Fruit fly (Drosophila melanogaster): ENCODE data around the gene CG8236.
A peak's percentile ranks its signal among the peaks of the same experiment; 100 is the strongest.

The CG8236 gene

dm6 chr3R:8744198-8744597, 25.0 kb upstream of the CG8236 start:
- no peak for TF ChIP-seq pan (optimal IDR thresholded peaks at IDR 0.05)
- no peak for TF ChIP-seq usp (GFP tag; optimal IDR thresholded peaks at IDR 0.05)
- no peak for TF ChIP-seq EcR (GFP tag; optimal IDR thresholded peaks at IDR 0.05)
- TF ChIP-seq Dll (optimal IDR thresholded peaks at IDR 0.05) = no peak
- no peak for TF ChIP-seq CG8478 (optimal IDR thresholded peaks at IDR 0.05)
- no peak for TF ChIP-seq psq (optimal IDR thresholded peaks at IDR 0.05)

- TF ChIP-seq EcR (GFP tag; optimal IDR thresholded peaks at IDR 0.05) = no peak
- TF ChIP-seq Dll (optimal IDR thresholded peaks at IDR 0.05) = no peak
- no peak for TF ChIP-seq CG8478 (optimal IDR thresholded peaks at IDR 0.05)
- no peak for TF ChIP-seq psq (optimal IDR thresholded peaks at IDR 0.05)
- no peak for TF ChIP-seq usp (GFP tag; optimal IDR thresholded peaks at IDR 0.05)
- no peak for TF ChIP-seq pan (optimal IDR thresholded peaks at IDR 0.05)
Observed at dm6 chr3R:8746354-8746753, 22.8 kb upstream of the CG8236 start.

- TF ChIP-seq CG8478 (optimal IDR thresholded peaks at IDR 0.05) = no peak
- no peak for TF ChIP-seq pan (optimal IDR thresholded peaks at IDR 0.05)
- TF ChIP-seq psq (optimal IDR thresholded peaks at IDR 0.05) = no peak
- TF ChIP-seq usp (GFP tag; optimal IDR thresholded peaks at IDR 0.05) = no peak
- no peak for TF ChIP-seq Dll (optimal IDR thresholded peaks at IDR 0.05)
Observed at dm6 chr3R:8747134-8747870, 21.9 kb upstream of the CG8236 start, which contains the start of the genes CG9801 and Nasp. TSS of gene CG9801 (minus strand) at chr3R:8747675. TSS of gene Nasp (plus strand) at chr3R:8747798.

dm6 chr3R:8747871-8748775, 21.1 kb upstream of the CG8236 start:
- peak; percentile 66 to 75 for TF ChIP-seq EcR (GFP tag; optimal IDR thresholded peaks at IDR 0.05)
- TF ChIP-seq psq (optimal IDR thresholded peaks at IDR 0.05) = no peak

- TF ChIP-seq CG8478 (optimal IDR thresholded peaks at IDR 0.05) = no peak
- no peak for TF ChIP-seq usp (GFP tag; optimal IDR thresholded peaks at IDR 0.05)
- no peak for TF ChIP-seq pan (optimal IDR thresholded peaks at IDR 0.05)
- no peak for TF ChIP-seq EcR (GFP tag; optimal IDR thresholded peaks at IDR 0.05)
- TF ChIP-seq psq (optimal IDR thresholded peaks at IDR 0.05) = no peak
- TF ChIP-seq Dll (optimal IDR thresholded peaks at IDR 0.05) = no peak
Observed at dm6 chr3R:8748776-8749126, 20.4 kb upstream of the CG8236 start.

- TF ChIP-seq pan (optimal IDR thresholded peaks at IDR 0.05) (no peak), Dll (optimal IDR thresholded peaks at IDR 0.05) (no peak), usp (GFP tag; optimal IDR thresholded peaks at IDR 0.05) (no peak), psq (optimal IDR thresholded peaks at IDR 0.05) (no peak), CG8478 (optimal IDR thresholded peaks at IDR 0.05) (no peak), EcR (GFP tag; optimal IDR thresholded peaks at IDR 0.05) (no peak)
Observed at dm6 chr3R:8767998-8768397, 1.2 kb upstream of the CG8236 start, which contains the start of the genes CG34135 and CG11768. TSS of gene CG34135 (minus strand) at chr3R:8768191. TSS of gene CG11768 (minus strand) at chr3R:8768200.

dm6 chr3R:8772591-8772990, 3.4 kb downstream of the CG8236 start, which contains the start of gene CG13318:
TSS of gene CG13318 (minus strand) at chr3R:8772691.
- TF ChIP-seq psq (optimal IDR thresholded peaks at IDR 0.05) = no peak
- TF ChIP-seq pan (optimal IDR thresholded peaks at IDR 0.05) = no peak
- TF ChIP-seq usp (GFP tag; optimal IDR thresholded peaks at IDR 0.05) = no peak
- TF ChIP-seq Dll (optimal IDR thresholded peaks at IDR 0.05) = no peak
- TF ChIP-seq CG8478 (optimal IDR thresholded peaks at IDR 0.05) = no peak
- TF ChIP-seq EcR (GFP tag; optimal IDR thresholded peaks at IDR 0.05) = no peak

- no peak for TF ChIP-seq pan (optimal IDR thresholded peaks at IDR 0.05)
- no peak for TF ChIP-seq psq (optimal IDR thresholded peaks at IDR 0.05)
- no peak for TF ChIP-seq Dll (optimal IDR thresholded peaks at IDR 0.05)
- TF ChIP-seq usp (GFP tag; optimal IDR thresholded peaks at IDR 0.05) = no peak
- no peak for TF ChIP-seq EcR (GFP tag; optimal IDR thresholded peaks at IDR 0.05)
- no peak for TF ChIP-seq CG8478 (optimal IDR thresholded peaks at IDR 0.05)
Observed at dm6 chr3R:8773135-8773534, 3.9 kb downstream of the CG8236 start, which contains the start of gene CG34301. TSS of gene CG34301 (plus strand) at chr3R:8773435.

- TF ChIP-seq CG8478 (optimal IDR thresholded peaks at IDR 0.05) (no peak), pan (optimal IDR thresholded peaks at IDR 0.05) (no peak), usp (GFP tag; optimal IDR thresholded peaks at IDR 0.05) (no peak), EcR (GFP tag; optimal IDR thresholded peaks at IDR 0.05) (no peak), Dll (optimal IDR thresholded peaks at IDR 0.05) (no peak), psq (optimal IDR thresholded peaks at IDR 0.05) (no peak)
Observed at dm6 chr3R:8779823-8780222, 10.6 kb downstream of the CG8236 start, which contains the start of gene CG33191. TSS of gene CG33191 (minus strand) at chr3R:8779923.

dm6 chr3R:8780689-8781088, 11.5 kb downstream of the CG8236 start, which contains the start of gene CG33189:
TSS of gene CG33189 (minus strand) at chr3R:8780789.
- no peak for TF ChIP-seq Dll (optimal IDR thresholded peaks at IDR 0.05)
- TF ChIP-seq CG8478 (optimal IDR thresholded peaks at IDR 0.05) = no peak
- TF ChIP-seq usp (GFP tag; optimal IDR thresholded peaks at IDR 0.05) = no peak
- TF ChIP-seq psq (optimal IDR thresholded peaks at IDR 0.05) = no peak
- TF ChIP-seq EcR (GFP tag; optimal IDR thresholded peaks at IDR 0.05) = no peak

dm6 chr3R:8784788-8785187, 15.6 kb downstream of the CG8236 start:
- TF ChIP-seq pan (optimal IDR thresholded peaks at IDR 0.05) (no peak), psq (optimal IDR thresholded peaks at IDR 0.05) (no peak), CG8478 (optimal IDR thresholded peaks at IDR 0.05) (no peak), usp (GFP tag; optimal IDR thresholded peaks at IDR 0.05) (no peak), Dll (optimal IDR thresholded peaks at IDR 0.05) (no peak), EcR (GFP tag; optimal IDR thresholded peaks at IDR 0.05) (no peak)

- no peak for TF ChIP-seq EcR (GFP tag; optimal IDR thresholded peaks at IDR 0.05)
- TF ChIP-seq CG8478 (optimal IDR thresholded peaks at IDR 0.05) = no peak
- no peak for TF ChIP-seq psq (optimal IDR thresholded peaks at IDR 0.05)
- no peak for TF ChIP-seq usp (GFP tag; optimal IDR thresholded peaks at IDR 0.05)
- no peak for TF ChIP-seq pan (optimal IDR thresholded peaks at IDR 0.05)
- no peak for TF ChIP-seq Dll (optimal IDR thresholded peaks at IDR 0.05)
Observed at dm6 chr3R:8785451-8785850, 16.3 kb downstream of the CG8236 start.
